Worm (Caenorhabditis elegans): ENCODE data around the gene ets-10.

Gene ets-10

DNA sequence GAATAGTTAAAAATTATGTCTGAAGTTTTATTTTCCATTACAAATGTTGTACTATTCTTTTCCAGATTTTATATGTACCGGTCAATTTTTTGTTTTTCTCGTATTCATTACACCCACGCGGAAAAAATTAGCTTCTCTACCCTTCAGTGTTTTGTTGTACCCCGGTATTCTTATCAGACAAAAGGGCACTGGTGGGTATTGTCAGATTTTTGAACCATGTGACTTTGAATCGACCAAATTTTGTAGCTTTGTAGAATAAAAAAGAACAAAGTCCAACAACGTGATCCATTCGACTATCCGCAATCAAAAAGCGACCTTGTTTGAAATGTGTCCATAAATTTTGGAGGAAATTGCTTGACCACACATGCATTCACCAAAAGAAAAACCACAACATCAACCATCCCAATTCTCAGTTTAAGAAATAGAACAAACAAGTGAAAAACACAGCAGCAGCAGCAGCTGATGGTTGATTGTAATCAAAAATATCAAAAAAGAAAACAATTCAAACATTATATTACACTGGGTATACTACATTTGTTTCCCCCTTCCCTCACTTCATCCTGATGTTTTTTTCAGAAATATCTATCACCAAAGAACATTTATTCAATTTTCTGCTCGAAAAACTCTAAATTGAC, 39.4 kb upstream of the ets-10 start (continued):
- peak in 1 of 2 experiments; percentile 64 for TF ChIP-seq mdl-1 (tag; optimal IDR thresholded peaks at IDR 0.05)
- peak; percentile 2 for TF ChIP-seq nhr-11 (tag; optimal IDR thresholded peaks at IDR 0.05)
- peak; percentile 15; the same call in 1 of the 2 replicates for TF ChIP-seq dmd-6 (GFP tag; IDR thresholded peaks at IDR 0.05)
- no peak for TF ChIP-seq ztf-7 (tag; optimal IDR thresholded peaks at IDR 0.05)
- TF ChIP-seq aha-1 (tag), result no peak
- TF ChIP-seq unc-62 (GFP tag; optimal IDR thresholded peaks at IDR 0.05 in 1 of 2), result peak in 1 of 2 experiments; percentile 78
- no peak for TF ChIP-seq unc-62 (tag; optimal IDR thresholded peaks at IDR 0.05)
- no peak for TF ChIP-seq snpc-4 (tag; optimal IDR thresholded peaks at IDR 0.05)
- no peak for TF ChIP-seq F37D6.2 (tag; optimal IDR thresholded peaks at IDR 0.05)
- TF ChIP-seq lin-39 (tag; optimal IDR thresholded peaks at IDR 0.05), result no peak
- TF ChIP-seq hlh-11 (tag; optimal IDR thresholded peaks at IDR 0.05), result peak; percentile 25

DNA sequence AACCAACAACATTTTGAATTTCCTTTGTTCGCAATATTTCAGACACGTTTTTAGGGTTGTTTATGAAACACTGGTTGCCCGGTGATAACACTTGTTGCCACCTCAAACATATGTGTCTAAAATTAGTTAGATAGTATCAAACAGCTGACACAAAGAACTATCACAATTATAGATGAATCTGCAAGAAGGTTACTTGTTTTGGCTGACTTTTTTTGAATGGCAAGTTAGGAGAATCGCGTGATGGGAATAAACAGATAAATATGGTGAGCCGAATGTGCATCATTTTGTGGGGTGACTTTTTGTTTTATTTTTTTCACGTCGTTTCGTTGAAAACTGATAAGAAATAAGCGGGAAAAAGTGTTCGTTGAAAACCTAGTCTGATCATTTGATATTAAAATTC, 38.9 kb upstream of the ets-10 start:
- 0 out of 2 replicates have a peak, but pooled peaks have one; percentile 51 for TF ChIP-seq tra-1 (GFP tag; IDR thresholded peaks at IDR 0.05)
- no peak for TF ChIP-seq ceh-20 (GFP tag; IDR thresholded peaks at IDR 0.05)
- TF ChIP-seq F49E8.2 (tag; optimal IDR thresholded peaks at IDR 0.05; ENCODE audit: borderline replicate concordance), result no peak
- TF ChIP-seq D1046.2 (GFP tag; IDR thresholded peaks at IDR 0.05), result no peak
- TF ChIP-seq lsy-2 (tag; optimal IDR thresholded peaks at IDR 0.05), result peak in 1 of 2 experiments; percentile 0
- no peak for TF ChIP-seq vab-7 (GFP tag; IDR thresholded peaks at IDR 0.05)
- TF ChIP-seq arid-1 (GFP tag; conservative IDR thresholded peaks at IDR 0.05), result no peak
- no peak for TF ChIP-seq daf-19 (GFP tag; conservative IDR thresholded peaks at IDR 0.05)
- TF ChIP-seq ZK546.5 (tag; optimal IDR thresholded peaks at IDR 0.05), result no peak
- TF ChIP-seq ceh-62 (tag; optimal IDR thresholded peaks at IDR 0.05), result no peak
- TF ChIP-seq attf-4 (tag; optimal IDR thresholded peaks at IDR 0.05), result no peak
- TF ChIP-seq tag-97 (GFP tag; IDR thresholded peaks at IDR 0.05), result no peak
- peak; percentile 92 for TF ChIP-seq aha-1 (tag)
- TF ChIP-seq nhr-42 (GFP tag; IDR thresholded peaks at IDR 0.05), result no peak
- no peak for TF ChIP-seq rbr-2 (tag; optimal IDR thresholded peaks at IDR 0.05)
- no peak for TF ChIP-seq Y105C5A.15 (GFP tag; IDR thresholded peaks at IDR 0.05)
- no peak for TF ChIP-seq unc-62 (GFP tag; optimal IDR thresholded peaks at IDR 0.05 in 1 of 2)
- no peak for TF ChIP-seq unc-62 (tag; optimal IDR thresholded peaks at IDR 0.05)
- no peak for TF ChIP-seq hif-1 (tag; optimal IDR thresholded peaks at IDR 0.05)
- no peak for TF ChIP-seq cey-2 (tag; optimal IDR thresholded peaks at IDR 0.05; ENCODE audit: borderline replicate concordance, insufficient read depth)
- no peak for TF ChIP-seq dpl-1 (GFP tag; optimal IDR thresholded peaks at IDR 0.05)
- no peak for TF ChIP-seq F44E2.7 (GFP tag; IDR thresholded peaks at IDR 0.05)
- TF ChIP-seq egl-27 (tag; optimal IDR thresholded peaks at IDR 0.05), result no peak
- TF ChIP-seq spr-3 (GFP tag; optimal IDR thresholded peaks at IDR 0.05), result no peak
- no peak for TF ChIP-seq daf-12 (tag; optimal IDR thresholded peaks at IDR 0.05)
- TF ChIP-seq ceh-28 (tag; optimal IDR thresholded peaks at IDR 0.05), result no peak
- TF ChIP-seq R02D3.7 (tag; optimal IDR thresholded peaks at IDR 0.05), result no peak
- TF ChIP-seq dmd-9 (GFP tag; IDR thresholded peaks at IDR 0.05), result no peak
- no peak for TF ChIP-seq lin-13 (GFP tag; optimal IDR thresholded peaks at IDR 0.05)
- no peak for TF ChIP-seq egl-43 (GFP tag; IDR thresholded peaks at IDR 0.05)
- TF ChIP-seq pha-4 (GFP tag; IDR thresholded peaks at IDR 0.05), result no peak
- no peak for TF ChIP-seq pha-4 (tag; optimal IDR thresholded peaks at IDR 0.05)
- TF ChIP-seq lin-1 (GFP tag; IDR thresholded peaks at IDR 0.05), result no peak
- TF ChIP-seq Y48G9A.11 (GFP tag; IDR thresholded peaks at IDR 0.05), result no peak
- TF ChIP-seq nhr-48 (tag; optimal IDR thresholded peaks at IDR 0.05), result no peak
- no peak for TF ChIP-seq nhr-11 (tag; optimal IDR thresholded peaks at IDR 0.05)
- TF ChIP-seq php-3 (GFP tag; IDR thresholded peaks at IDR 0.05), result peak; percentile 43; the same call in 1 of the 2 replicates
- no peak for TF ChIP-seq ceh-32 (tag; optimal IDR thresholded peaks at IDR 0.05; ENCODE audit: poor library complexity)
- TF ChIP-seq mep-1 (tag; optimal IDR thresholded peaks at IDR 0.05), result peak; percentile 37
- no peak for TF ChIP-seq nhr-237 (tag; optimal IDR thresholded peaks at IDR 0.05)
- no peak for TF ChIP-seq saeg-2 (GFP tag; IDR thresholded peaks at IDR 0.05)
- TF ChIP-seq ceh-44 (GFP tag; IDR thresholded peaks at IDR 0.05), result no peak
- no peak for TF ChIP-seq F26F4.8 (GFP tag; conservative IDR thresholded peaks at IDR 0.05)
